Worm (Caenorhabditis elegans): ENCODE data around the gene lat-2.

lat-2 gene

DNA sequence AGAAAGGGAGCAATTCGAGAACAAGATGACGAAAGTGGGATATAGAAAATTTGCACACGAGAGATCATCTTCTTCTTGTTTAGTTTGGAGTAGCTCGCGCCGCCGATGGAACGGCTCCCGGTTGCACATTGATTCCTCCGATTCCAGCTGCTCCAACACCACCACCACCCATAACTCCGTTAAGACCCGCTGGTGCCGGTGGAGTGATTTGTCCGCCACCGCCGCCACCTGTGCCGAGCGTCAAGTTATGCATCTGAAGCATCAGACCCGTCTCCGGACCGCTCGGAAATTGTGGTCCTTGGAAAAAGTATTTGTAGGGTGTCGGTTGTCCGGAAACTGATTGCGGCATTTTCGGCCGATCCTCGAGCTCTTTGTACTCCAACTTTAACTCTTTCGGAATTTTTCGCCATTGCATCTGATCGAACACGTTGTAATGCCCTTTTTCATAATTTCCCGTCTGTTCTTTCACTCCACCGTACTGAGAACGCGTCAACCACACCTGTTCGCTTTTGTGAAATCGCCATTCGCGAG, 14.1 kb downstream of the lat-2 start:
- TF ChIP-seq ceh-39 (tag; optimal IDR thresholded peaks at IDR 0.05) (no peak), tbx-8 (GFP tag; optimal IDR thresholded peaks at IDR 0.05) (no peak), bed-3 (GFP tag; optimal IDR thresholded peaks at IDR 0.05) (no peak), elt-3 (tag; optimal IDR thresholded peaks at IDR 0.05) (no peak), unc-62 (GFP tag; optimal IDR thresholded peaks at IDR 0.05) (no peak), ceh-83 (GFP tag; optimal IDR thresholded peaks at IDR 0.05) (no peak), nhr-12 (tag; optimal IDR thresholded peaks at IDR 0.05) (no peak), unc-39 (tag; optimal IDR thresholded peaks at IDR 0.05) (no peak), M03D4.4 (tag; optimal IDR thresholded peaks at IDR 0.05) (no peak), cnd-1 (tag; optimal IDR thresholded peaks at IDR 0.05) (no peak), ham-2 (GFP tag; optimal IDR thresholded peaks at IDR 0.05) (no peak), lsy-2 (tag; optimal IDR thresholded peaks at IDR 0.05) (no peak), nhr-76 (tag; optimal IDR thresholded peaks at IDR 0.05) (no peak), snpc-4 (tag; optimal IDR thresholded peaks at IDR 0.05) (no peak), nhr-2 (tag; optimal IDR thresholded peaks at IDR 0.05) (no peak)

DNA sequence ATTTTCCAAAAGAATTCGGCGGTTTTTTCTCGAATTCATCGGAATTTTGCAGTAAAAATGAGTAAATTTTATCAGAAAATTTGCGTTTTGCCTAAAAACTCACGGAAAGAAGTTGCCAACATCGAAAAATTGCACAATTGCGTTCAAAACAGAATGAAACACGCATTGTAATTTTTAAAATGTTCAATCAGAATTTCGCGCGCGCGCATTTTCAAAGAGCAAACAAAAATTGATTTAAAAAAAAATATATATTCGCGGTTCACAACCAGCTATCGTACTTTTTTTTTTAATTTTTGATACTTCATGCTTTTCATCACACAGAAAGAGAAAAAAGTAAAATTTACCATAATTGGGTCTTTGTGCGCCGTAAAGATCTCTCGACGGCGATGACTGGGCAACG, 16.0 kb downstream of the lat-2 start:
- TF ChIP-seq unc-39 (tag; optimal IDR thresholded peaks at IDR 0.05) (no peak), ham-2 (GFP tag; optimal IDR thresholded peaks at IDR 0.05) (no peak), bed-3 (GFP tag; optimal IDR thresholded peaks at IDR 0.05) (no peak), mep-1 (tag; optimal IDR thresholded peaks at IDR 0.05) (no peak)

DNA sequence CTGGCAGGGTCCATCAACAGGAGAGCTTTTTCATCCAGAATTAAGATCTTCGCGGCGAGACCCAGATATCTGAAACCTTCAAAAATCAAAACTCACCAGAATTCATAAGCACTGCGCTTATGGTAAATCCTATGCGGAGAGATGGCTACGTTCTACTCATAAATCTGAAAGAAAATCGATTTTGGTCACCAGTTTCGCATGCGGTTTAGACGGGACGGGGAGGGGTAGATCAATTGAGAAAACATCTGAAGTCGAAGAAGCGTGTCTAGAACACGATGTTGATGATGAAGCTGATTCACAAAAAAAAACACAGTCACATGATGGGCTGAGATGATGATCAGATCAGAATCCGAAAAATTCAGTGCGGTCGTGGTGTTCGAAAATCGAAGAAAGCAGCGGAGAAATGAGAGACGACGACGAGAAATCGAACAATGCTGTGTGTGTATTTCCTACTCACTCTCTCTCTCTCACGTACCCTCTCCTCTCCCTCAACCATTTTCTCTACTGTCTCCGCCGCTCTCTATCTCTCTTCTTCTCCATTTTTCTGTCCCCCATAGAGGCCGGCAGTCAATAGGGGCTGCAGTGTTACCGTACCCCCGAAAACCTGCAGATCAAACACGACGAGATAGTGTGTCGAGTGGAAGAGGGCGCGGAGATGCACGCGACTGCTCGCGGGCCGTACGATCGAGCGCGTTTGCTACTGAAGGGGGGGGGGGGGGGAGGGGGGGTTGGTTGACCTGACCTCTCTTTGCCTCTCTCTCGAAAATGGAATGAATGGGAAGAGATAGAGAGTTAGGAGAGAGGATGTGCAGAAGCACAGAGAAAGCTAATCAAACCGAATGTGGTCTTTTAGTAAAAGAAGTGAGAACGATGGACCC, 17.7 kb downstream of the lat-2 start, which contains the start of gene ntl-2:
TSS of gene ntl-2 (minus strand) at position 171 of the 878 bp plus-strand sequence.
- TF ChIP-seq sem-2 (GFP tag; optimal IDR thresholded peaks at IDR 0.05) (peak; percentile 57), nhr-12 (tag; optimal IDR thresholded peaks at IDR 0.05) (no peak), snpc-4 (tag; optimal IDR thresholded peaks at IDR 0.05) (no peak), unc-39 (tag; optimal IDR thresholded peaks at IDR 0.05) (peak; percentile 10), cnd-1 (tag; optimal IDR thresholded peaks at IDR 0.05) (peak; percentile 88), lin-32 (GFP tag; optimal IDR thresholded peaks at IDR 0.05) (peak; percentile 12), elt-3 (tag; optimal IDR thresholded peaks at IDR 0.05) (peak; percentile 77), blmp-1 (tag; optimal IDR thresholded peaks at IDR 0.05) (no peak), hlh-1 (tag; optimal IDR thresholded peaks at IDR 0.05) (peak; percentile 78), ztf-11 (tag; optimal IDR thresholded peaks at IDR 0.05) (peak; percentile 74), nhr-76 (tag; optimal IDR thresholded peaks at IDR 0.05) (no peak), nhr-2 (tag; optimal IDR thresholded peaks at IDR 0.05) (peak; percentile 26), unc-62 (GFP tag; optimal IDR thresholded peaks at IDR 0.05) (peak; percentile 85), ceh-83 (GFP tag; optimal IDR thresholded peaks at IDR 0.05) (peak; percentile 62), nhr-28 (tag; optimal IDR thresholded peaks at IDR 0.05) (no peak), mab-5 (tag; optimal IDR thresholded peaks at IDR 0.05) (peak; percentile 53), mls-2 (tag; optimal IDR thresholded peaks at IDR 0.05) (peak; percentile 95), mep-1 (tag; optimal IDR thresholded peaks at IDR 0.05) (peak; percentile 75), ceh-39 (tag; optimal IDR thresholded peaks at IDR 0.05) (peak; percentile 94), sptf-1 (tag; optimal IDR thresholded peaks at IDR 0.05) (peak; percentile 95), ces-1 (GFP tag; optimal IDR thresholded peaks at IDR 0.05) (peak; percentile 85), bed-3 (GFP tag; optimal IDR thresholded peaks at IDR 0.05) (peak; percentile 49), pha-4 (tag; optimal IDR thresholded peaks at IDR 0.05) (peak; percentile 95), flh-1 (GFP tag; optimal IDR thresholded peaks at IDR 0.05) (no peak), ceh-43 (GFP tag; optimal IDR thresholded peaks at IDR 0.05) (peak; percentile 79), drap-1 (GFP tag; optimal IDR thresholded peaks at IDR 0.05) (peak; percentile 93), M03D4.4 (tag; optimal IDR thresholded peaks at IDR 0.05) (peak; percentile 84), ham-2 (GFP tag; optimal IDR thresholded peaks at IDR 0.05) (peak; percentile 92), lin-13 (tag; optimal IDR thresholded peaks at IDR 0.05) (peak; percentile 95), nhr-237 (tag; optimal IDR thresholded peaks at IDR 0.05) (peak; percentile 91), lsy-2 (tag; optimal IDR thresholded peaks at IDR 0.05) (peak; percentile 97), zip-8 (tag; optimal IDR thresholded peaks at IDR 0.05) (no peak), unc-120 (tag; optimal IDR thresholded peaks at IDR 0.05; ENCODE audit: poor library complexity, severe bottlenecking) (peak; percentile 88)
